Fruit fly (Drosophila melanogaster): Measurements from ENCODE around the gene Ilk.

The Ilk gene

DNA sequence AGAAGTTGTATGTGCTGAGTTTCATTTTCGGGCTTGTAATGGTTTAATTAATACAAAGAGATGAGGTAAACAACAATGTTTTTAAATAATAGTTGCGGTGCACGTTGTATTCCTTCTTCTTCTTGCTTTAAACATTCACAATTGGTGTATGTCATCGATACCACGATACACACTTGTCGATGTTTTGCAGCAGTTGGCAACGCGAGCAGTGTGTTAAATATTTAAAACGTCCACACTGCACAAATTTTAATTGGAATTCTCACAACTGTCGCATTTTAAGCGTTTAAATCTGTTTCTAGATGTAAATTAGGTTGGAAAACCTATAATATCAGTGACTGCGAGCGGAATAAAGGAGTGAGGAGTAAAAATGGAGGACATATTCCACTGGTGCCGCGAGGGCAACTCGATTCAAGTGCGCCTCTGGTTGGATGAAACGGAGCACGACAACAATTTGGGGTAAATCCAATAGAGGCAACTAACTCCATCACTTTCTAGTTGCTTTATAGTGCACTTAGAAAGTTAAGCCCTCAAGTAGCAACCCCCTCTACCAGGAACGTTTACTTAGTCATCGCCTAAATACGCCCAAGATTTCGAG, at the start of gene Ilk, which contains the start of gene Trmt112:
TSS of gene Ilk (plus strand) at position 205 of the 595 bp plus-strand sequence.
TSS of gene Trmt112 (minus strand) at position 143 of the 595 bp plus-strand sequence.
- no peak for TF ChIP-seq CG13204 (GFP tag; optimal IDR thresholded peaks at IDR 0.05)
- no peak for TF ChIP-seq CG9948 (tag; optimal IDR thresholded peaks at IDR 0.05)
- no peak for TF ChIP-seq Ets98B (GFP tag; IDR thresholded peaks at IDR 0.05)
- no peak for TF ChIP-seq gl (tag; optimal IDR thresholded peaks at IDR 0.05)
- no peak for TF ChIP-seq Pif1B (GFP tag; optimal IDR thresholded peaks at IDR 0.05)
- no peak for TF ChIP-seq D1 (tag; optimal IDR thresholded peaks at IDR 0.05)

dm6 chr3L:21171905-21172304, 44.8 kb upstream of the Ilk start, which contains the start of gene Ac78C:
TSS of gene Ac78C (minus strand) at chr3L:21171930.
- TF ChIP-seq fd96Ca (GFP tag; IDR thresholded peaks at IDR 0.05) (peak; percentile 93), CG14655 (GFP tag; optimal IDR thresholded peaks at IDR 0.05) (peak; percentile 81), CG32121 (GFP tag; IDR thresholded peaks at IDR 0.05) (peak; percentile 94), CG13204 (GFP tag; optimal IDR thresholded peaks at IDR 0.05) (peak; percentile 42), D1 (tag; optimal IDR thresholded peaks at IDR 0.05) (peak; percentile 47), CG12605 (GFP tag; IDR thresholded peaks at IDR 0.05) (peak; percentile 92), Pif1A (GFP tag; optimal IDR thresholded peaks at IDR 0.05) (peak; percentile 91), CG10348 (GFP tag; IDR thresholded peaks at IDR 0.05) (no peak), gl (tag; optimal IDR thresholded peaks at IDR 0.05) (peak; percentile 79), Ets98B (GFP tag; IDR thresholded peaks at IDR 0.05) (peak; percentile 93), CG15710 (tag; optimal IDR thresholded peaks at IDR 0.05) (peak; percentile 80), Pif1B (GFP tag; optimal IDR thresholded peaks at IDR 0.05) (peak; percentile 80), CG4496 (GFP tag; IDR thresholded peaks at IDR 0.05) (peak; percentile 97), Snoo (tag; optimal IDR thresholded peaks at IDR 0.05) (peak; percentile 87), CG8159 (tag; optimal IDR thresholded peaks at IDR 0.05) (peak; percentile 72), CG8301 (tag; optimal IDR thresholded peaks at IDR 0.05) (peak; percentile 83), CG17806 (tag; optimal IDR thresholded peaks at IDR 0.05) (peak; percentile 80), CG9948 (tag; optimal IDR thresholded peaks at IDR 0.05) (peak; percentile 75), rn (GFP tag; IDR thresholded peaks at IDR 0.05) (peak; percentile 68), CG34367 (tag; optimal IDR thresholded peaks at IDR 0.05) (peak; percentile 67), EcR (GFP tag; optimal IDR thresholded peaks at IDR 0.05) (no peak)

dm6 chr3L:21172527-21173253, 44.0 kb upstream of the Ilk start, which contains the start of the genes chb and AsnS:
TSS of gene chb (plus strand) at chr3L:21172853.
TSS of gene AsnS (plus strand) at chr3L:21173118.
- peak; percentile 73 for TF ChIP-seq Pif1A (GFP tag; optimal IDR thresholded peaks at IDR 0.05)
- TF ChIP-seq CG12605 (GFP tag; IDR thresholded peaks at IDR 0.05): peak; percentile 78
- peak; percentile 82 for TF ChIP-seq CG9948 (tag; optimal IDR thresholded peaks at IDR 0.05)
- TF ChIP-seq D1 (tag; optimal IDR thresholded peaks at IDR 0.05): peak; percentile 75
- peak; percentile 77 for TF ChIP-seq EcR (GFP tag; optimal IDR thresholded peaks at IDR 0.05)
- no peak for TF ChIP-seq CG13204 (GFP tag; optimal IDR thresholded peaks at IDR 0.05)
- peak; percentile 72 for TF ChIP-seq CG15710 (tag; optimal IDR thresholded peaks at IDR 0.05)
- TF ChIP-seq CG4496 (GFP tag; IDR thresholded peaks at IDR 0.05): peak; percentile 95
- peak; percentile 39 for TF ChIP-seq Pif1B (GFP tag; optimal IDR thresholded peaks at IDR 0.05)
- peak; percentile 50 for TF ChIP-seq CG14655 (GFP tag; optimal IDR thresholded peaks at IDR 0.05)
- TF ChIP-seq CG17806 (tag; optimal IDR thresholded peaks at IDR 0.05): peak; percentile 89
- TF ChIP-seq Snoo (tag; optimal IDR thresholded peaks at IDR 0.05): peak; percentile 83
- no peak for TF ChIP-seq fd96Ca (GFP tag; IDR thresholded peaks at IDR 0.05)
- peak; percentile 89 for TF ChIP-seq CG32121 (GFP tag; IDR thresholded peaks at IDR 0.05)
- peak; percentile 69 for TF ChIP-seq CG8301 (tag; optimal IDR thresholded peaks at IDR 0.05)
- peak; percentile 58; the same call in 1 of the 2 replicates for TF ChIP-seq rn (GFP tag; IDR thresholded peaks at IDR 0.05)
- TF ChIP-seq Ets98B (GFP tag; IDR thresholded peaks at IDR 0.05): peak; percentile 91
- peak; percentile 50; the same call in 1 of the 2 replicates for TF ChIP-seq CG10348 (GFP tag; IDR thresholded peaks at IDR 0.05)
- peak; percentile 72 for TF ChIP-seq CG34367 (tag; optimal IDR thresholded peaks at IDR 0.05)
- peak; percentile 46 for TF ChIP-seq gl (tag; optimal IDR thresholded peaks at IDR 0.05)
- peak; percentile 82 for TF ChIP-seq CG8159 (tag; optimal IDR thresholded peaks at IDR 0.05)

dm6 chr3L:21174962-21175361, 41.7 kb upstream of the Ilk start:
- TF ChIP-seq rn (GFP tag; IDR thresholded peaks at IDR 0.05) (no peak), EcR (GFP tag; optimal IDR thresholded peaks at IDR 0.05) (no peak), CG8159 (tag; optimal IDR thresholded peaks at IDR 0.05) (no peak), CG12605 (GFP tag; IDR thresholded peaks at IDR 0.05) (no peak), CG9948 (tag; optimal IDR thresholded peaks at IDR 0.05) (no peak), CG14655 (GFP tag; optimal IDR thresholded peaks at IDR 0.05) (no peak), CG13204 (GFP tag; optimal IDR thresholded peaks at IDR 0.05) (no peak), CG4496 (GFP tag; IDR thresholded peaks at IDR 0.05) (no peak), CG10348 (GFP tag; IDR thresholded peaks at IDR 0.05) (no peak), CG34367 (tag; optimal IDR thresholded peaks at IDR 0.05) (no peak), fd96Ca (GFP tag; IDR thresholded peaks at IDR 0.05) (no peak), Pif1A (GFP tag; optimal IDR thresholded peaks at IDR 0.05) (no peak), CG17806 (tag; optimal IDR thresholded peaks at IDR 0.05) (no peak), D1 (tag; optimal IDR thresholded peaks at IDR 0.05) (no peak)

- TF ChIP-seq fd96Ca (GFP tag; IDR thresholded peaks at IDR 0.05) (peak; percentile 21; the same call in 1 of the 3 replicates), EcR (GFP tag; optimal IDR thresholded peaks at IDR 0.05) (peak; percentile 13), CG12605 (GFP tag; IDR thresholded peaks at IDR 0.05) (no peak), CG34367 (tag; optimal IDR thresholded peaks at IDR 0.05) (peak; percentile 19), Pif1A (GFP tag; optimal IDR thresholded peaks at IDR 0.05) (no peak), CG32121 (GFP tag; IDR thresholded peaks at IDR 0.05) (no peak), Pif1B (GFP tag; optimal IDR thresholded peaks at IDR 0.05) (peak; percentile 19), rn (GFP tag; IDR thresholded peaks at IDR 0.05) (no peak)
These were observed 41.0 kb upstream of the Ilk start for dm6 chr3L:21175531-21176271.

All from whole organism, pupa.